Fruit fly (Drosophila melanogaster): Measurements from ENCODE around the gene noi.

The noi gene

dm6 chr3R:5547464-5547943, 43.8 kb downstream of the noi start, which contains the start of gene CG2519 (continued):
- TF ChIP-seq dmrt99B (tag; optimal IDR thresholded peaks at IDR 0.05) = no peak
- peak; percentile 62 for TF ChIP-seq jumu (GFP tag; optimal IDR thresholded peaks at IDR 0.05)
- peak; percentile 96 for TF ChIP-seq Bgb (GFP tag; IDR thresholded peaks at IDR 0.05; ENCODE audit: partially characterized antibody)
- TF ChIP-seq vnd (GFP tag; IDR thresholded peaks at IDR 0.05; ENCODE audit: partially characterized antibody) = peak; percentile 88
- TF ChIP-seq CG4424 (GFP tag; optimal IDR thresholded peaks at IDR 0.05) = peak; percentile 48
- TF ChIP-seq CG13624 (GFP tag; optimal IDR thresholded peaks at IDR 0.05) = peak; percentile 92
- peak; percentile 65 for TF ChIP-seq shn (GFP tag; optimal IDR thresholded peaks at IDR 0.05)
- no peak for TF ChIP-seq CG3281 (GFP tag; optimal IDR thresholded peaks at IDR 0.05)
- no peak for TF ChIP-seq CG5180 (GFP tag; optimal IDR thresholded peaks at IDR 0.05)
- peak; percentile 70 for TF ChIP-seq HmgZ (tag; optimal IDR thresholded peaks at IDR 0.05)
- TF ChIP-seq z (GFP tag; IDR thresholded peaks at IDR 0.05) = 0 out of 3 replicates have a peak, but pooled peaks have one; percentile 17
- peak; percentile 46; the same call in 1 of the 2 replicates for TF ChIP-seq aop (GFP tag; IDR thresholded peaks at IDR 0.05)
- peak; percentile 61 for TF ChIP-seq Bteb2 (GFP tag; optimal IDR thresholded peaks at IDR 0.05)
- peak; percentile 95 for TF ChIP-seq knrl (GFP tag; IDR thresholded peaks at IDR 0.05; ENCODE audit: partially characterized antibody)
- TF ChIP-seq Hr3 (GFP tag; optimal IDR thresholded peaks at IDR 0.05) = peak; percentile 13
- peak; percentile 11 for TF ChIP-seq p53 (GFP tag; optimal IDR thresholded peaks at IDR 0.05)
- TF ChIP-seq CG7987 (GFP tag; optimal IDR thresholded peaks at IDR 0.05) = peak; percentile 82
- peak; percentile 10 for TF ChIP-seq ac (GFP tag; optimal IDR thresholded peaks at IDR 0.05)
- peak; percentile 18 for TF ChIP-seq org-1 (GFP tag; optimal IDR thresholded peaks at IDR 0.05)
- peak; percentile 38; the same call in 1 of the 2 replicates for TF ChIP-seq seq (GFP tag; IDR thresholded peaks at IDR 0.05)
- TF ChIP-seq danr (GFP tag; IDR thresholded peaks at IDR 0.05) = 0 out of 2 replicates have a peak, but pooled peaks have one; percentile 14
- TF ChIP-seq NFAT (GFP tag; IDR thresholded peaks at IDR 0.05) = peak; percentile 82
- no peak for TF ChIP-seq salm (tag; optimal IDR thresholded peaks at IDR 0.05)
- TF ChIP-seq CG2116 (GFP tag; optimal IDR thresholded peaks at IDR 0.05) = peak; percentile 87
- no peak for TF ChIP-seq CG12219 (GFP tag; optimal IDR thresholded peaks at IDR 0.05)
- no peak for TF ChIP-seq Nf-YB (GFP tag; optimal IDR thresholded peaks at IDR 0.05)
- TF ChIP-seq CG7372 (GFP tag; IDR thresholded peaks at IDR 0.05) = peak; percentile 45; the same call in 1 of the 2 replicates
- peak; percentile 15 for TF ChIP-seq CG17186 (GFP tag; optimal IDR thresholded peaks at IDR 0.05)
- TF ChIP-seq CG10543 (GFP tag; optimal IDR thresholded peaks at IDR 0.05) = peak; percentile 61
- no peak for TF ChIP-seq CG1529 (GFP tag; optimal IDR thresholded peaks at IDR 0.05)
- TF ChIP-seq Opbp (GFP tag; IDR thresholded peaks at IDR 0.05; ENCODE audit: partially characterized antibody) = peak; percentile 96
- no peak for TF ChIP-seq CG18262 (tag; optimal IDR thresholded peaks at IDR 0.05)
- TF ChIP-seq CG9437 (GFP tag; optimal IDR thresholded peaks at IDR 0.05) = no peak
- peak; percentile 92 for TF ChIP-seq Scr (GFP tag; IDR thresholded peaks at IDR 0.05; ENCODE audit: partially characterized antibody)
- no peak; the same call in 1 of the 2 replicates for TF ChIP-seq CG1024 (GFP tag; IDR thresholded peaks at IDR 0.05)
- peak; percentile 91 for TF ChIP-seq sens (GFP tag)
- peak; percentile 94 for TF ChIP-seq BEAF-32 (GFP tag; optimal IDR thresholded peaks at IDR 0.05)
- TF ChIP-seq sna (GFP tag; IDR thresholded peaks at IDR 0.05; ENCODE audit: partially characterized antibody) = peak; percentile 87
- peak; percentile 91 for TF ChIP-seq pzg (GFP tag; optimal IDR thresholded peaks at IDR 0.05)
- peak; percentile 91 for TF ChIP-seq chinmo (GFP tag; IDR thresholded peaks at IDR 0.05; ENCODE audit: partially characterized antibody)
- no peak for TF ChIP-seq Jarid2 (GFP tag; optimal IDR thresholded peaks at IDR 0.05)
- no peak for TF ChIP-seq Sox102F (GFP tag; optimal IDR thresholded peaks at IDR 0.05)
- TF ChIP-seq pan (optimal IDR thresholded peaks at IDR 0.05) = no peak
- TF ChIP-seq pan (GFP tag; optimal IDR thresholded peaks at IDR 0.05 in 1 of 2, IDR thresholded peaks at IDR 0.05 in 1 of 2) = peak in 1 of 2 experiments; percentile 51
- no peak for TF ChIP-seq sens-2 (GFP tag; IDR thresholded peaks at IDR 0.05)
- TF ChIP-seq CG14050 (GFP tag; IDR thresholded peaks at IDR 0.05) = peak; percentile 14; the same call in 1 of the 3 replicates
- peak; percentile 58 for TF ChIP-seq CG7786 (GFP tag; optimal IDR thresholded peaks at IDR 0.05)
- no peak for TF ChIP-seq prd (optimal IDR thresholded peaks at IDR 0.05)
- peak; percentile 72 for TF ChIP-seq prd (GFP tag; IDR thresholded peaks at IDR 0.05)
- peak in 1 of 2 experiments; percentile 23 for TF ChIP-seq crp (GFP tag; optimal IDR thresholded peaks at IDR 0.05)

Measured in whole organism, embryonic.